Worm (Caenorhabditis elegans) whole organism, mixed stage, embryonic: ENCODE measurements around the gene T26E4.2.
"Not testable (repeated sequence)": the region's sequence is repeated elsewhere in the genome, so short reads cannot be mapped to it uniquely, and the experiment has no call there.

Experiments
- M03D4.4 ChIP-seq: sonication (generic microtip); optimal IDR thresholded peaks from 2 replicates; lab custom pipeline; 2017; ENCODE audit warnings: mild to moderate bottlenecking, missing genetic modification characterization, missing compliant biosample characterization
- bed-3 ChIP-seq: fragments of 200-800 bp; sonication (Bioruptor generic); optimal IDR thresholded peaks from 3 replicates; lab custom pipeline; 2018; ENCODE audit warnings: mild to moderate bottlenecking, missing genetic modification characterization, moderate library complexity, missing compliant biosample characterization
- blmp-1 ChIP-seq: fragments of 150-350 bp; optimal IDR thresholded peaks from 2 replicates; lab custom pipeline; 2014; ENCODE audit warnings: missing biosample characterization, missing genetic modification characterization
- ceh-43 ChIP-seq: fragments of 200-800 bp; sonication (Bioruptor generic); optimal IDR thresholded peaks from 2 replicates; lab custom pipeline; 2018; ENCODE audit warnings: mild to moderate bottlenecking, missing genetic modification characterization, moderate library complexity, missing compliant biosample characterization
- ceh-83 ChIP-seq: fragments of 200-800 bp; sonication (Bioruptor generic); optimal IDR thresholded peaks from 2 replicates; lab custom pipeline; 2018; ENCODE audit warnings: mild to moderate bottlenecking, missing genetic modification characterization, missing compliant biosample characterization
- ces-1 ChIP-seq: fragments of 150-350 bp; optimal IDR thresholded peaks from 2 replicates; lab custom pipeline; 2014; ENCODE audit warnings: missing biosample characterization, missing genetic modification reagents, missing genetic modification characterization
- cnd-1 ChIP-seq: fragments of 200-800 bp; sonication (Bioruptor generic); optimal IDR thresholded peaks from 2 replicates; lab custom pipeline; 2018; ENCODE audit warnings: mild to moderate bottlenecking, missing genetic modification characterization, missing compliant biosample characterization
- elt-1 ChIP-seq: sonication (generic microtip); optimal IDR thresholded peaks from 2 replicates; lab custom pipeline; 2017; ENCODE audit warnings: missing genetic modification characterization, mild to moderate bottlenecking, missing compliant biosample characterization, antibody characterized with exemption, moderate library complexity, borderline replicate concordance; ENCODE audit not compliant: insufficient read depth
- elt-3 ChIP-seq: fragments of 150-350 bp; optimal IDR thresholded peaks from 2 replicates; lab custom pipeline; 2014; ENCODE audit warnings: missing biosample characterization, missing genetic modification characterization
- flh-1 ChIP-seq: fragments of 200-800 bp; sonication (Bioruptor generic); optimal IDR thresholded peaks from 2 replicates; lab custom pipeline; 2018; ENCODE audit warnings: mild to moderate bottlenecking, missing genetic modification characterization, moderate library complexity, missing compliant biosample characterization
- ham-2 ChIP-seq: fragments of 200-800 bp; sonication (Bioruptor generic); optimal IDR thresholded peaks from 2 replicates; lab custom pipeline; 2018; ENCODE audit warnings: mild to moderate bottlenecking, missing genetic modification characterization, missing compliant biosample characterization
- hlh-1 ChIP-seq: fragments of 150-350 bp; optimal IDR thresholded peaks from 2 replicates; lab custom pipeline; 2014; ENCODE audit warnings: missing biosample characterization, missing genetic modification reagents, missing genetic modification characterization
- lin-32 ChIP-seq: fragments of 200-800 bp; sonication (Bioruptor generic); optimal IDR thresholded peaks from 2 replicates; lab custom pipeline; 2018; ENCODE audit warnings: mild to moderate bottlenecking, missing genetic modification characterization, missing compliant biosample characterization
- mab-5 ChIP-seq: fragments of 150-350 bp; optimal IDR thresholded peaks from 2 replicates; lab custom pipeline; 2014; ENCODE audit warnings: missing biosample characterization, missing genetic modification characterization
- mls-2 ChIP-seq: sonication (generic microtip); optimal IDR thresholded peaks from 2 replicates; lab custom pipeline; 2016; ENCODE audit warnings: mild to moderate bottlenecking, missing genetic modification characterization, moderate library complexity, missing compliant biosample characterization
- nhr-12 ChIP-seq: fragments of 150-350 bp; optimal IDR thresholded peaks from 2 replicates; lab custom pipeline; 2014; ENCODE audit warnings: missing biosample characterization, missing genetic modification characterization
- nhr-2 ChIP-seq: fragments of 150-350 bp; optimal IDR thresholded peaks from 2 replicates; lab custom pipeline; 2014; ENCODE audit warnings: missing biosample characterization, missing genetic modification characterization
- nhr-237 ChIP-seq: fragments of 150-350 bp; optimal IDR thresholded peaks from 2 replicates; lab custom pipeline; 2014; ENCODE audit warnings: missing biosample characterization, missing genetic modification characterization
- nhr-28 ChIP-seq: fragments of 150-350 bp; optimal IDR thresholded peaks from 2 replicates; lab custom pipeline; 2014; ENCODE audit warnings: missing biosample characterization, missing genetic modification characterization
- nhr-76 ChIP-seq: sonication (generic microtip); optimal IDR thresholded peaks from 2 replicates; lab custom pipeline; 2017; ENCODE audit warnings: missing biosample characterization, missing genetic modification characterization
- pha-4 ChIP-seq: fragments of 150-350 bp; optimal IDR thresholded peaks from 2 replicates; lab custom pipeline; 2018; ENCODE audit warnings: missing biosample characterization, missing genetic modification reagents, missing genetic modification characterization
- sem-2 ChIP-seq: fragments of 200-800 bp; sonication (Bioruptor generic); optimal IDR thresholded peaks from 2 replicates; lab custom pipeline; 2018; ENCODE audit warnings: mild to moderate bottlenecking, missing genetic modification characterization, missing compliant biosample characterization
- snpc-4 ChIP-seq: fragments of 150-350 bp; optimal IDR thresholded peaks from 2 replicates; lab custom pipeline; 2014; ENCODE audit warnings: missing biosample characterization, missing genetic modification characterization
- sptf-1 ChIP-seq: sonication (generic microtip); optimal IDR thresholded peaks from 2 replicates; lab custom pipeline; 2017; ENCODE audit warnings: mild to moderate bottlenecking, missing genetic modification characterization, moderate library complexity, missing compliant biosample characterization
- tbx-8 ChIP-seq: fragments of 200-800 bp; sonication (Bioruptor generic); optimal IDR thresholded peaks from 2 replicates; lab custom pipeline; 2018; ENCODE audit warnings: mild to moderate bottlenecking, missing genetic modification characterization, moderate library complexity, missing compliant biosample characterization
- unc-120 ChIP-seq: sonication (generic microtip); optimal IDR thresholded peaks from 2 replicates; lab custom pipeline; 2017; ENCODE audit warnings: missing genetic modification characterization, missing compliant biosample characterization; ENCODE audit not compliant: poor library complexity, severe bottlenecking
- zip-8 ChIP-seq: fragments of 150-350 bp; optimal IDR thresholded peaks from 2 replicates; lab custom pipeline; 2014; ENCODE audit warnings: missing biosample characterization, missing genetic modification characterization

T26E4.2 gene

DNA sequence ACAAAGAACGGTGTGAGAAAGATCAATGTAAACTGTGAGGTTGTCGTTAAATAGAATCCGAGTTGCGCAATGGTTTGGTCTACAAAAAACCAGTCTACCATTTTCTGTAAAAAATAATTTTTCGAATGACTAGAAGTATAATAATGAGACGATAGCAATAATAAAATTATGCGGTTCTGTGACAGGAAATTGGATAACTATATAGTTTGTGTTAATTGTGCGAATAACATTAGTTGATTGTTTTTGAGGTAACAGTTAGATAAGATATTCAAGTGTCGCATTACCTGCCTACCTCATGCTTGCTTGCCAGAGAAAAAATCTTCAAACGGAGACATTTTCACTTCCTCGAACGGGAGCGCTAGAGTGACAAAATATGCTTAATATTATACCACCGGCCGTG, 39.3 kb upstream of the T26E4.2 start, which contains the start of gene str-18:
str-18 (minus strand) TSS at position 101 of the 400 bp plus-strand sequence.
- TF ChIP-seq ces-1 (GFP tag; lab: Kevin White, UChicago) (no peak), mab-5 (no peak), mls-2 (tag; lab: Kevin White, UChicago) (no peak), cnd-1 (tag; lab: Kevin White, UChicago) (no peak), flh-1 (GFP tag; lab: Kevin White, UChicago) (no peak), nhr-76 (tag; lab: Kevin White, UChicago) (no peak), ceh-83 (GFP tag; lab: Kevin White, UChicago) (no peak), tbx-8 (GFP tag; lab: Kevin White, UChicago) (no peak), nhr-12 (no peak), ham-2 (GFP tag; lab: Kevin White, UChicago) (no peak), sem-2 (GFP tag; lab: Kevin White, UChicago) (no peak), snpc-4 (tag; lab: Kevin White, UChicago) (no peak), sptf-1 (tag; lab: Kevin White, UChicago) (no peak), lin-32 (GFP tag; lab: Kevin White, UChicago) (no peak), elt-1 (no peak)

DNA sequence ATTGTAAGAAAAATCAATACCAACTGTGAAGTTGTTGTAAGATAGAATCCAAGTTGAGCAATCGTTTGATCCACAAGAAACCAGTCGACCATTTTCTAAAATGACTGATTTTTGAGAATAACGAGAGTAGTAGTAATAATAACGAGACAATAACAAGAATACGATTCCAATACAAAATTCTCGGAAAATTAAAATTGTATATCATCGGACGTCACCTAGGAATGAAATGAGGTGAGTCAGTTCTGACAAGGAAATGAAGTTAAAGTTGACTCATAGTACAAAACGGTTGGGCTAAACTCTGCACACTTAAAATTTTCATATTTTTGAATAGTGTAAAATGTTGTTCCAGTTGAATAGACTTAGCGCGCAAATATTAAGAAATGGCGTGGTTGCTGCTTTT, 36.8 kb upstream of the T26E4.2 start, which contains the start of gene str-19:
str-19 (minus strand) TSS at position 101 of the 400 bp plus-strand sequence.
- TF ChIP-seq ceh-83 (GFP tag; lab: Kevin White, UChicago); nhr-237; sptf-1 (tag; lab: Kevin White, UChicago): not testable (repeated sequence)

- not testable (repeated sequence) for TF ChIP-seq bed-3; M03D4.4 (tag; lab: Kevin White, UChicago); mls-2 (tag; lab: Kevin White, UChicago)
Observed at ce11 chrV:15748343-15748742, 32.8 kb upstream of the T26E4.2 start, which contains the start of gene T23D5.8. Gene T23D5.8 (minus strand): TSS chrV:15748443.

- TF ChIP-seq nhr-2 (tag; lab: Kevin White, UChicago), result no peak
Observed at ce11 chrV:15750130-15750529, 31.1 kb upstream of the T26E4.2 start, which contains the start of gene str-6. Gene str-6 (minus strand): TSS chrV:15750230.

DNA sequence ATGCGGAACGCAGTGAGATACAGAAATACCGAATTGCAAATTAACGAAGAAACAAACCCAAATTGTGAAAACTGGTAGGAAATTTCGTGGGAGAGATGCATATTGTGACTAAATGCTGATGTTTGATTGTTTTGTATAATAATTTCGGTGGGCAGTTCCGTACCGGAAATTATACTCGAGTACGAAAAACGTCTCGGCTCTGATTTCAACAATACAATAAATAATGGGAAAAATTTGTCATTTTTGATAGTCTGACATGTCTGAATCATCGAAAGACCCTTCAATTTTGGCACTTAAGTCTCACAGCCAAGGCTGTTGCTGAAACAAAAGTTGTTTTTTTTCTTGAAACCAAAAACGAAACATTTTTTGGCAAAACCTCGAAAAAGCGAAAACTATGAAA, 29.1 kb upstream of the T26E4.2 start, which contains the start of gene str-43:
str-43 (minus strand) TSS at position 101 of the 400 bp plus-strand sequence.
- TF ChIP-seq elt-3 (tag; lab: Kevin White, UChicago) (no peak), ceh-43 (GFP tag; lab: Kevin White, UChicago) (no peak), ceh-83 (GFP tag; lab: Kevin White, UChicago) (no peak), tbx-8 (GFP tag; lab: Kevin White, UChicago) (no peak)

- TF ChIP-seq bed-3; unc-120 (tag; lab: Kevin White, UChicago); tbx-8 (GFP tag; lab: Kevin White, UChicago): not testable (repeated sequence)
Observed at ce11 chrV:15752941-15753340, 28.2 kb upstream of the T26E4.2 start, which contains the start of gene str-5. Gene str-5 (plus strand): TSS chrV:15753241.

- not testable (repeated sequence) for TF ChIP-seq zip-8 (tag; lab: Kevin White, UChicago); M03D4.4 (tag; lab: Kevin White, UChicago); ceh-83 (GFP tag; lab: Kevin White, UChicago)
Observed at ce11 chrV:15754731-15755130, 26.5 kb upstream of the T26E4.2 start, which contains the start of gene str-8. Gene str-8 (plus strand): TSS chrV:15755031.

ce11 chrV:15757645-15758044, 23.5 kb upstream of the T26E4.2 start:
- TF ChIP-seq sem-2 (GFP tag; lab: Kevin White, UChicago) (no peak), snpc-4 (tag; lab: Kevin White, UChicago) (no peak), hlh-1 (no peak), ceh-43 (GFP tag; lab: Kevin White, UChicago) (no peak), M03D4.4 (tag; lab: Kevin White, UChicago) (no peak), bed-3 (no peak), blmp-1 (tag; lab: Kevin White, UChicago) (no peak), nhr-237 (no peak), pha-4 (tag; lab: Kevin White, UChicago) (no peak), nhr-12 (no peak), elt-1 (no peak), ces-1 (GFP tag; lab: Kevin White, UChicago) (no peak), nhr-28 (no peak)
